Worm (Caenorhabditis elegans) whole organism, L3 larva: ENCODE results near the gene srg-57.

Source experiments
- fkh-10 ChIP-seq: sonication (generic microtip); optimal IDR thresholded peaks from 2 replicates; lab custom pipeline; 2017; ENCODE audit warnings: missing biosample characterization, missing genetic modification reagents, missing genetic modification characterization
- nhr-43 ChIP-seq: sonication (generic microtip); optimal IDR thresholded peaks from 2 replicates; lab custom pipeline; 2016; ENCODE audit warnings: mild to moderate bottlenecking, missing genetic modification characterization, missing compliant biosample characterization; ENCODE audit not compliant: poor library complexity, severe bottlenecking

DNA sequence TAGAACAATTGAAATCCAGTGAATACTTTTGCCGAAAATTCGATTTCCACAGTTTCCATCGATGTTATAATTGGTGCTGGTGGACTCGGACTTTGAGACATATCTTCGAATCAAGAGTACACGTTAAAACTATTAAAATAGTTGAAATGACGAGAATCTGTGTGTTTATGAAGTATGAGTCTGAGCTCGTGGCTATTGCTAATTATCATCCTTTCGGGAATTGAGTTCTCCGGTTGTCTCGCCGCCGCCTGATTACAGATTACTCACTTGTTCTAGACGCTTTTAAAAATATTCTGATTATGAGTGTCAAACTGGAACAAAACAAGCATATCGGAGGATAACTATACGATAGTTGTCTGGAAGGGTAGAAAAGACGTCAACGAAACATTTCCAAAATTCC lies 3.9 kb upstream of the srg-57 start, which contains the start of gene srg-56:
- TF ChIP-seq nhr-43 (tag; lab: Kevin White, UChicago) = no peak
- no peak for TF ChIP-seq fkh-10 (GFP tag; lab: Kevin White, UChicago)
